Worm (Caenorhabditis elegans) whole organism, L1 larva: ENCODE measurements around the gene vps-2.

Experiments
- C04F5.9 ChIP-seq: sonication (generic microtip); optimal IDR thresholded peaks from 2 replicates; lab custom pipeline; 2016; ENCODE audit warnings: missing genetic modification characterization, missing compliant biosample characterization
- C16A3.4 ChIP-seq: fragments of 150-350 bp; optimal IDR thresholded peaks from 2 replicates; lab custom pipeline; 2014; ENCODE audit warnings: missing biosample characterization, missing genetic modification characterization
- C34B4.2 ChIP-seq: sonication (generic microtip); optimal IDR thresholded peaks from 2 replicates; lab custom pipeline; 2017; ENCODE audit warnings: mild to moderate bottlenecking, missing genetic modification characterization, missing compliant biosample characterization
- alr-1 ChIP-seq: fragments of 200-800 bp; sonication (Bioruptor generic); optimal IDR thresholded peaks from 2 replicates; lab custom pipeline; 2018; ENCODE audit warnings: borderline replicate concordance, mild to moderate bottlenecking, missing genetic modification characterization, missing compliant biosample characterization
- ceh-8 ChIP-seq: fragments of 200-800 bp; sonication (Bioruptor generic); optimal IDR thresholded peaks from 2 replicates; lab custom pipeline; 2018; ENCODE audit warnings: mild to moderate bottlenecking, missing genetic modification characterization, moderate library complexity, missing compliant biosample characterization
- ceh-82 ChIP-seq, 3 experiments: fragments of 150-350 bp in 1 of 3; sonication (generic microtip) in 2 of 3; optimal IDR thresholded peaks; 2 replicates each; lab custom pipeline; 2014 to 2017; ENCODE audit warnings: missing biosample characterization in 3 of 3, missing genetic modification characterization in 3 of 3
- ceh-88 ChIP-seq: fragments of 200-800 bp; sonication (Bioruptor generic); IDR thresholded peaks from 2 replicates; pipeline ENCODE4 v1.3.6; 2022; ENCODE audit warnings: missing genetic modification characterization, missing compliant biosample characterization
- ceh-90 ChIP-seq: sonication (generic microtip); optimal IDR thresholded peaks from 2 replicates; lab custom pipeline; 2016; ENCODE audit warnings: missing genetic modification characterization, missing compliant biosample characterization
- ces-1 ChIP-seq: fragments of 150-350 bp; optimal IDR thresholded peaks from 2 replicates; lab custom pipeline; 2014; ENCODE audit warnings: missing biosample characterization, missing genetic modification reagents, missing genetic modification characterization
- dsc-1 ChIP-seq: sonication (generic microtip); optimal IDR thresholded peaks from 2 replicates; lab custom pipeline; 2016; ENCODE audit warnings: mild to moderate bottlenecking, missing genetic modification characterization, missing compliant biosample characterization
- efl-1 ChIP-seq, 4 experiments: fragments of 150-350 bp; optimal IDR thresholded peaks in 3 of 4; peaks in 1 of 4; 1 replicate in 1 of 4; 2 replicates in 3 of 4; lab custom pipeline; 2014; ENCODE audit warnings: missing biosample characterization in 2 of 4, missing genetic modification characterization in 2 of 4, missing genetic modification reagents in 2 of 4
- efl-3 ChIP-seq: fragments of 200-800 bp; sonication (Bioruptor generic); optimal IDR thresholded peaks from 2 replicates; lab custom pipeline; 2018; ENCODE audit warnings: mild to moderate bottlenecking, missing genetic modification characterization, missing compliant biosample characterization
- egl-13 ChIP-seq: sonication (generic microtip); optimal IDR thresholded peaks from 2 replicates; lab custom pipeline; 2016; ENCODE audit warnings: missing genotype, missing genetic modification reagents, missing genetic modification characterization, missing compliant biosample characterization
- fkh-8 ChIP-seq: sonication (generic microtip); optimal IDR thresholded peaks from 2 replicates; lab custom pipeline; 2016; ENCODE audit warnings: mild to moderate bottlenecking, missing genetic modification characterization, missing compliant biosample characterization
- grh-1 ChIP-seq: fragments of 200-800 bp; sonication (Bioruptor generic); IDR thresholded peaks from 2 replicates; pipeline ENCODE4 v1.3.6; 2022; ENCODE audit warnings: missing genetic modification reagents, missing genetic modification characterization, missing compliant biosample characterization
- irx-1 ChIP-seq: sonication (generic microtip); optimal IDR thresholded peaks from 2 replicates; lab custom pipeline; 2016; ENCODE audit warnings: missing genetic modification characterization, missing compliant biosample characterization
- isw-1 ChIP-seq: fragments of 200-800 bp; sonication (Bioruptor generic); IDR thresholded peaks from 2 replicates; pipeline ENCODE4 v1.3.6; 2022; ENCODE audit warnings: missing genetic modification characterization, missing compliant biosample characterization
- jun-1 ChIP-seq: fragments of 150-350 bp; optimal IDR thresholded peaks from 2 replicates; lab custom pipeline; 2014; ENCODE audit warnings: missing biosample characterization, missing genetic modification reagents, missing genetic modification characterization
- lin-14 ChIP-seq: fragments of 200-800 bp; sonication (Bioruptor generic); optimal IDR thresholded peaks from 2 replicates; lab custom pipeline; 2018; ENCODE audit warnings: mild to moderate bottlenecking, missing genetic modification characterization, moderate library complexity, missing compliant biosample characterization
- lin-15B ChIP-seq: fragments of 150-350 bp; sonication (generic microtip); optimal IDR thresholded peaks from 3 replicates; lab custom pipeline; 2014; ENCODE audit warnings: missing biosample characterization, missing genetic modification characterization
- lin-35 ChIP-seq, 2 experiments: fragments of 150-350 bp; optimal IDR thresholded peaks; 2 replicates each; lab custom pipeline; 2014; ENCODE audit warnings: missing biosample characterization in 2 of 2, missing genetic modification characterization in 2 of 2, missing genetic modification reagents in 2 of 2
- lsy-2 ChIP-seq, 2 experiments: fragments of 150-350 bp; optimal IDR thresholded peaks; 2 replicates each; lab custom pipeline; 2014; ENCODE audit warnings: missing biosample characterization in 2 of 2, missing genetic modification characterization in 2 of 2
- mab-9 ChIP-seq: fragments of 200-800 bp; sonication (Bioruptor generic); IDR thresholded peaks from 2 replicates; pipeline ENCODE4 v1.3.6; 2022; ENCODE audit warnings: missing genetic modification reagents, missing genetic modification characterization, missing compliant biosample characterization
- nhr-19 ChIP-seq: fragments of 200-800 bp; sonication (Bioruptor generic); conservative IDR thresholded peaks from 2 replicates; pipeline ENCODE4 v1.3.6; 2022; ENCODE audit warnings: missing genetic modification characterization, missing compliant biosample characterization
- nhr-47 ChIP-seq: sonication (generic microtip); optimal IDR thresholded peaks from 2 replicates; lab custom pipeline; 2016; ENCODE audit warnings: mild to moderate bottlenecking, missing genetic modification characterization, moderate library complexity, missing compliant biosample characterization
- nhr-77 ChIP-seq: fragments of 150-350 bp; optimal IDR thresholded peaks from 2 replicates; lab custom pipeline; 2014; ENCODE audit warnings: missing biosample characterization, missing genetic modification characterization
- nhr-85 ChIP-seq: sonication (generic microtip); peaks from one replicate; lab custom pipeline; 2016; ENCODE audit warnings: missing genetic modification characterization, inconsistent platforms, missing compliant biosample characterization
- nhr-90 ChIP-seq: sonication (generic microtip); optimal IDR thresholded peaks from 2 replicates; lab custom pipeline; 2016; ENCODE audit warnings: mild to moderate bottlenecking, missing genetic modification characterization, missing compliant biosample characterization; ENCODE audit not compliant: poor library complexity
- pag-3 ChIP-seq: sonication (generic microtip); optimal IDR thresholded peaks from 2 replicates; lab custom pipeline; 2017; ENCODE audit warnings: missing genetic modification characterization, mild to moderate bottlenecking, missing compliant biosample characterization, antibody characterized with exemption, borderline replicate concordance; ENCODE audit not compliant: insufficient read depth
- snpc-4 ChIP-seq: fragments of 150-350 bp; optimal IDR thresholded peaks from 2 replicates; lab custom pipeline; 2014; ENCODE audit warnings: missing biosample characterization, missing genetic modification characterization
- snu-23 ChIP-seq: sonication (generic microtip); optimal IDR thresholded peaks from 2 replicates; lab custom pipeline; 2016; ENCODE audit warnings: missing genetic modification characterization, missing compliant biosample characterization
- sptf-1 ChIP-seq: fragments of 150-350 bp; optimal IDR thresholded peaks from 2 replicates; lab custom pipeline; 2014; ENCODE audit warnings: missing biosample characterization, missing genetic modification characterization
- swsn-7 ChIP-seq: sonication (generic microtip); optimal IDR thresholded peaks from 2 replicates; lab custom pipeline; 2016; ENCODE audit warnings: missing genetic modification characterization, missing compliant biosample characterization
- tbx-2 ChIP-seq: sonication (generic microtip); optimal IDR thresholded peaks from 2 replicates; lab custom pipeline; 2016; ENCODE audit warnings: missing genetic modification characterization, missing compliant biosample characterization
- tlp-1 ChIP-seq: fragments of 150-350 bp; optimal IDR thresholded peaks from 2 replicates; lab custom pipeline; 2014; ENCODE audit warnings: missing biosample characterization, missing genetic modification characterization
- unc-30 ChIP-seq: sonication (generic microtip); optimal IDR thresholded peaks from 2 replicates; lab custom pipeline; 2017; ENCODE audit warnings: missing biosample characterization, missing genetic modification characterization
- unc-62 ChIP-seq: fragments of 150-350 bp; optimal IDR thresholded peaks from 2 replicates; lab custom pipeline; 2014; ENCODE audit warnings: missing biosample characterization, missing genetic modification reagents, missing genetic modification characterization
- unc-86 ChIP-seq: sonication (generic microtip); optimal IDR thresholded peaks from 2 replicates; lab custom pipeline; 2016; ENCODE audit warnings: missing genetic modification characterization, missing compliant biosample characterization
- unc-98 ChIP-seq: fragments of 200-800 bp; sonication (Bioruptor generic); IDR thresholded peaks from 2 replicates; pipeline ENCODE4 v1.3.6; 2022; ENCODE audit warnings: missing genetic modification characterization, missing compliant biosample characterization
- xbp-1 ChIP-seq: sonication (generic microtip); optimal IDR thresholded peaks from 2 replicates; lab custom pipeline; 2016; ENCODE audit warnings: missing genetic modification characterization, missing compliant biosample characterization
- zag-1 ChIP-seq: fragments of 150-350 bp; optimal IDR thresholded peaks from 2 replicates; lab custom pipeline; 2014; ENCODE audit warnings: missing biosample characterization, missing genetic modification characterization

Gene vps-2

ce11 chrII:12778374-12778773, 10.4 kb upstream of the vps-2 start (continued):
- TF ChIP-seq tbx-2 (peak; percentile 69), xbp-1 (peak; percentile 58), grh-1 (GFP tag; lab: Robert Waterston, UW) (peak; percentile 57), lsy-2 (tag; optimal IDR thresholded peaks at IDR 0.05; lab: Kevin White, UChicago) (peak; percentile 8 to 63), lin-35 (GFP tag; optimal IDR thresholded peaks at IDR 0.05; lab: Kevin White, UChicago) (peak; percentile 37 to 48), unc-98 (GFP tag; lab: Robert Waterston, UW) (0 out of 2 replicates have a peak, but pooled peaks have one; percentile 29), ceh-8 (GFP tag; lab: Kevin White, UChicago) (peak; percentile 81), ceh-82 (tag; optimal IDR thresholded peaks at IDR 0.05; lab: Kevin White, UChicago) (peak; percentile 46 to 72 (median 56)), dsc-1 (tag; lab: Kevin White, UChicago) (peak; percentile 66), C04F5.9 (peak; percentile 27), lin-14 (GFP tag; lab: Kevin White, UChicago) (peak; percentile 68), unc-86 (peak; percentile 70), snu-23 (peak; percentile 80), mab-9 (GFP tag; lab: Robert Waterston, UW) (0 out of 2 replicates have a peak, but pooled peaks have one; percentile 37), snpc-4 (peak; percentile 97)

ce11 chrII:12776379-12776778, 8.4 kb upstream of the vps-2 start, which contains the start of gene Y46G5A.34:
Gene Y46G5A.34, plus strand, starts transcription at chrII:12776679.
- TF ChIP-seq nhr-77 (tag; lab: Kevin White, UChicago), result no peak
- TF ChIP-seq grh-1 (GFP tag; lab: Robert Waterston, UW), result no peak
- TF ChIP-seq lsy-2 (tag; optimal IDR thresholded peaks at IDR 0.05; lab: Kevin White, UChicago), result no peak
- TF ChIP-seq nhr-47, result no peak
- TF ChIP-seq mab-9 (GFP tag; lab: Robert Waterston, UW), result no peak
- no peak for TF ChIP-seq unc-30 (tag; lab: Kevin White, UChicago)
- no peak for TF ChIP-seq egl-13 (tag; lab: Kevin White, UChicago)
- no peak for TF ChIP-seq jun-1 (tag; lab: Kevin White, UChicago)
- no peak for TF ChIP-seq isw-1 (GFP tag; lab: Robert Waterston, UW)
- no peak for TF ChIP-seq zag-1 (tag; lab: Kevin White, UChicago)
- TF ChIP-seq ces-1 (GFP tag; lab: Kevin White, UChicago), result no peak
- TF ChIP-seq irx-1 (tag; lab: Kevin White, UChicago), result no peak

- TF ChIP-seq sptf-1, result no peak
- no peak for TF ChIP-seq snu-23
- TF ChIP-seq swsn-7 (tag; lab: Kevin White, UChicago), result no peak
- TF ChIP-seq efl-3 (GFP tag; lab: Kevin White, UChicago), result no peak
- TF ChIP-seq ceh-88, result no peak
- no peak for TF ChIP-seq jun-1 (tag; lab: Kevin White, UChicago)
- TF ChIP-seq ceh-82 (tag; optimal IDR thresholded peaks at IDR 0.05; lab: Kevin White, UChicago), result no peak
- no peak for TF ChIP-seq C16A3.4
- no peak for TF ChIP-seq unc-62 (GFP tag; lab: Kevin White, UChicago)
- no peak for TF ChIP-seq nhr-47
- no peak for TF ChIP-seq mab-9 (GFP tag; lab: Robert Waterston, UW)
- TF ChIP-seq snpc-4, result no peak
- TF ChIP-seq fkh-8 (tag; lab: Kevin White, UChicago), result no peak
Measured at ce11 chrII:12774402-12774801, 6.4 kb upstream of the vps-2 start, which contains the start of gene Y46G5A.14. Gene Y46G5A.14, plus strand, starts transcription at chrII:12774702.

ce11 chrII:12769947-12770346, 1.9 kb upstream of the vps-2 start:
- TF ChIP-seq mab-9 (GFP tag; lab: Robert Waterston, UW) (no peak), ceh-90 (no peak), pag-3 (tag; lab: Kevin White, UChicago) (no peak), ceh-8 (GFP tag; lab: Kevin White, UChicago) (peak; percentile 16)

ce11 chrII:12767258-12767824, 676 bp downstream of the vps-2 start:
- no peak for TF ChIP-seq efl-1 (optimal IDR thresholded peaks at IDR 0.05; lab: Kevin White, UChicago)
- TF ChIP-seq efl-1 (GFP tag; optimal IDR thresholded peaks at IDR 0.05 in 1 of 2; lab: Kevin White, UChicago), result peak in 1 of 2 experiments; percentile 56
- no peak for TF ChIP-seq C34B4.2
- TF ChIP-seq pag-3 (tag; lab: Kevin White, UChicago), result no peak
- no peak for TF ChIP-seq tlp-1 (tag; lab: Kevin White, UChicago)
- TF ChIP-seq unc-98 (GFP tag; lab: Robert Waterston, UW), result no peak
- no peak for TF ChIP-seq lin-15B (tag; lab: Kevin White, UChicago)
- no peak for TF ChIP-seq efl-3 (GFP tag; lab: Kevin White, UChicago)
- no peak for TF ChIP-seq alr-1 (tag; lab: Kevin White, UChicago)
- no peak for TF ChIP-seq nhr-19 (GFP tag; lab: Robert Waterston, UW)
- TF ChIP-seq nhr-90 (tag; lab: Kevin White, UChicago), result no peak
- no peak for TF ChIP-seq lsy-2 (tag; optimal IDR thresholded peaks at IDR 0.05; lab: Kevin White, UChicago)
- TF ChIP-seq nhr-85 (tag; lab: Kevin White, UChicago), result peak; percentile 11
